Worm (Caenorhabditis elegans) whole organism, L1 larva: ENCODE results near the gene mec-2.

Experiments
- F16B12.6 ChIP-seq: fragments of 150-350 bp; optimal IDR thresholded peaks from 2 replicates; lab custom pipeline; 2014; ENCODE audit warnings: missing biosample characterization, missing genetic modification characterization
- Y116A8C.19 ChIP-seq: sonication (generic microtip); optimal IDR thresholded peaks from 2 replicates; lab custom pipeline; 2016; ENCODE audit warnings: missing compliant biosample characterization, missing genetic modification characterization, borderline replicate concordance
- aha-1 ChIP-seq: fragments of 150-350 bp; optimal IDR thresholded peaks from 2 replicates; lab custom pipeline; 2014; ENCODE audit warnings: missing biosample characterization, missing genetic modification characterization
- aly-2 ChIP-seq: fragments of 150-350 bp; optimal IDR thresholded peaks from 2 replicates; lab custom pipeline; 2014; ENCODE audit warnings: missing biosample characterization, missing genetic modification characterization
- blmp-1 ChIP-seq: fragments of 150-350 bp; optimal IDR thresholded peaks from 2 replicates; lab custom pipeline; 2014; ENCODE audit warnings: missing biosample characterization, missing genetic modification characterization
- ceh-63 ChIP-seq: fragments of 200-800 bp; sonication (Bioruptor generic); optimal IDR thresholded peaks from 2 replicates; lab custom pipeline; 2018; ENCODE audit warnings: mild to moderate bottlenecking, missing genetic modification characterization, missing compliant biosample characterization
- ceh-8 ChIP-seq: fragments of 200-800 bp; sonication (Bioruptor generic); optimal IDR thresholded peaks from 2 replicates; lab custom pipeline; 2018; ENCODE audit warnings: mild to moderate bottlenecking, missing genetic modification characterization, moderate library complexity, missing compliant biosample characterization
- ceh-82 ChIP-seq, 3 experiments: fragments of 150-350 bp in 1 of 3; sonication (generic microtip) in 2 of 3; optimal IDR thresholded peaks; 2 replicates each; lab custom pipeline; 2014 to 2017; ENCODE audit warnings: missing biosample characterization in 3 of 3, missing genetic modification characterization in 3 of 3
- ceh-90 ChIP-seq: sonication (generic microtip); optimal IDR thresholded peaks from 2 replicates; lab custom pipeline; 2016; ENCODE audit warnings: missing genetic modification characterization, missing compliant biosample characterization
- ces-1 ChIP-seq: fragments of 150-350 bp; optimal IDR thresholded peaks from 2 replicates; lab custom pipeline; 2014; ENCODE audit warnings: missing biosample characterization, missing genetic modification reagents, missing genetic modification characterization
- efl-1 ChIP-seq, 4 experiments: fragments of 150-350 bp; optimal IDR thresholded peaks in 3 of 4; peaks in 1 of 4; 1 replicate in 1 of 4; 2 replicates in 3 of 4; lab custom pipeline; 2014; ENCODE audit warnings: missing biosample characterization in 2 of 4, missing genetic modification characterization in 2 of 4, missing genetic modification reagents in 2 of 4
- efl-3 ChIP-seq: fragments of 200-800 bp; sonication (Bioruptor generic); optimal IDR thresholded peaks from 2 replicates; lab custom pipeline; 2018; ENCODE audit warnings: mild to moderate bottlenecking, missing genetic modification characterization, missing compliant biosample characterization
- elt-2 ChIP-seq: sonication (generic microtip); optimal IDR thresholded peaks from 2 replicates; lab custom pipeline; 2016; ENCODE audit warnings: missing genetic modification characterization, mild to moderate bottlenecking, inconsistent platforms, missing compliant biosample characterization, missing genetic modification reagents
- ets-5 ChIP-seq: fragments of 200-800 bp; sonication (Bioruptor generic); IDR thresholded peaks from 2 replicates; pipeline ENCODE4 v1.3.6; 2022; ENCODE audit warnings: missing genetic modification characterization, missing compliant biosample characterization
- fkh-8 ChIP-seq: sonication (generic microtip); optimal IDR thresholded peaks from 2 replicates; lab custom pipeline; 2016; ENCODE audit warnings: mild to moderate bottlenecking, missing genetic modification characterization, missing compliant biosample characterization
- fos-1 ChIP-seq: fragments of 150-350 bp; optimal IDR thresholded peaks from 2 replicates; lab custom pipeline; 2014; ENCODE audit warnings: missing biosample characterization, missing genetic modification characterization
- grh-1 ChIP-seq: fragments of 200-800 bp; sonication (Bioruptor generic); IDR thresholded peaks from 2 replicates; pipeline ENCODE4 v1.3.6; 2022; ENCODE audit warnings: missing genetic modification reagents, missing genetic modification characterization, missing compliant biosample characterization
- hlh-17 ChIP-seq: fragments of 200-800 bp; sonication (Bioruptor generic); optimal IDR thresholded peaks from 2 replicates; lab custom pipeline; 2018; ENCODE audit warnings: missing genetic modification characterization, mild to moderate bottlenecking, missing compliant biosample characterization, moderate library complexity, borderline replicate concordance
- hpl-2 ChIP-seq: fragments of 150-350 bp; optimal IDR thresholded peaks from 2 replicates; lab custom pipeline; 2014; ENCODE audit warnings: missing biosample characterization, missing genetic modification reagents, missing genetic modification characterization
- irx-1 ChIP-seq: sonication (generic microtip); optimal IDR thresholded peaks from 2 replicates; lab custom pipeline; 2016; ENCODE audit warnings: missing genetic modification characterization, missing compliant biosample characterization
- isw-1 ChIP-seq: fragments of 200-800 bp; sonication (Bioruptor generic); IDR thresholded peaks from 2 replicates; pipeline ENCODE4 v1.3.6; 2022; ENCODE audit warnings: missing genetic modification characterization, missing compliant biosample characterization
- jun-1 ChIP-seq: fragments of 150-350 bp; optimal IDR thresholded peaks from 2 replicates; lab custom pipeline; 2014; ENCODE audit warnings: missing biosample characterization, missing genetic modification reagents, missing genetic modification characterization
- lin-15B ChIP-seq: fragments of 150-350 bp; sonication (generic microtip); optimal IDR thresholded peaks from 3 replicates; lab custom pipeline; 2014; ENCODE audit warnings: missing biosample characterization, missing genetic modification characterization
- lin-35 ChIP-seq, 2 experiments: fragments of 150-350 bp; optimal IDR thresholded peaks; 2 replicates each; lab custom pipeline; 2014; ENCODE audit warnings: missing biosample characterization in 2 of 2, missing genetic modification characterization in 2 of 2, missing genetic modification reagents in 2 of 2
- lin-39 ChIP-seq: fragments of 150-350 bp; optimal IDR thresholded peaks from 2 replicates; lab custom pipeline; 2014; ENCODE audit warnings: missing biosample characterization, missing genetic modification reagents, missing genetic modification characterization
- lir-3 ChIP-seq: sonication (generic microtip); optimal IDR thresholded peaks from 2 replicates; lab custom pipeline; 2016; ENCODE audit warnings: mild to moderate bottlenecking, missing genetic modification characterization, moderate library complexity, missing compliant biosample characterization; ENCODE audit not compliant: poor library complexity
- lsy-2 ChIP-seq, 2 experiments: fragments of 150-350 bp; optimal IDR thresholded peaks; 2 replicates each; lab custom pipeline; 2014; ENCODE audit warnings: missing biosample characterization in 2 of 2, missing genetic modification characterization in 2 of 2
- mab-9 ChIP-seq: fragments of 200-800 bp; sonication (Bioruptor generic); IDR thresholded peaks from 2 replicates; pipeline ENCODE4 v1.3.6; 2022; ENCODE audit warnings: missing genetic modification reagents, missing genetic modification characterization, missing compliant biosample characterization
- mdl-1 ChIP-seq, 2 experiments: fragments of 150-350 bp; optimal IDR thresholded peaks; 2 replicates each; lab custom pipeline; 2014 to 2017; ENCODE audit warnings: missing biosample characterization in 2 of 2, missing genetic modification characterization in 2 of 2, inconsistent platforms in 1 of 2
- mef-2 ChIP-seq: fragments of 150-350 bp; optimal IDR thresholded peaks from 2 replicates; lab custom pipeline; 2014; ENCODE audit warnings: missing biosample characterization, missing genetic modification characterization
- nhr-11 ChIP-seq: fragments of 150-350 bp; optimal IDR thresholded peaks from 2 replicates; lab custom pipeline; 2014; ENCODE audit warnings: missing biosample characterization, missing genetic modification characterization
- nhr-12 ChIP-seq: sonication (generic microtip); optimal IDR thresholded peaks from 2 replicates; lab custom pipeline; 2017; ENCODE audit warnings: missing biosample characterization, missing genetic modification characterization
- nhr-19 ChIP-seq: fragments of 200-800 bp; sonication (Bioruptor generic); conservative IDR thresholded peaks from 2 replicates; pipeline ENCODE4 v1.3.6; 2022; ENCODE audit warnings: missing genetic modification characterization, missing compliant biosample characterization
- nhr-20 ChIP-seq: sonication (generic microtip); optimal IDR thresholded peaks from 2 replicates; lab custom pipeline; 2016; ENCODE audit warnings: mild to moderate bottlenecking, missing genetic modification characterization, missing compliant biosample characterization
- nhr-237 ChIP-seq: fragments of 150-350 bp; optimal IDR thresholded peaks from 2 replicates; lab custom pipeline; 2014; ENCODE audit warnings: missing biosample characterization, missing genetic modification characterization
- nhr-28 ChIP-seq: fragments of 150-350 bp; optimal IDR thresholded peaks from 2 replicates; lab custom pipeline; 2014; ENCODE audit warnings: missing biosample characterization, missing genetic modification characterization
- nhr-76 ChIP-seq: sonication (generic microtip); optimal IDR thresholded peaks from 2 replicates; lab custom pipeline; 2017; ENCODE audit warnings: missing biosample characterization, missing genetic modification characterization
- nhr-84 ChIP-seq: sonication (generic microtip); optimal IDR thresholded peaks from 2 replicates; lab custom pipeline; 2017; ENCODE audit warnings: missing biosample characterization, missing genetic modification characterization
- nhr-85 ChIP-seq: sonication (generic microtip); peaks from one replicate; lab custom pipeline; 2016; ENCODE audit warnings: missing genetic modification characterization, inconsistent platforms, missing compliant biosample characterization
- pqm-1 ChIP-seq: sonication (generic microtip); optimal IDR thresholded peaks from 3 replicates; lab custom pipeline; 2017; ENCODE audit warnings: missing biosample characterization, missing genetic modification characterization
- skn-1 ChIP-seq: fragments of 150-350 bp; optimal IDR thresholded peaks from 2 replicates; lab custom pipeline; 2014; ENCODE audit warnings: missing biosample characterization, missing genetic modification characterization
- snpc-4 ChIP-seq: fragments of 150-350 bp; optimal IDR thresholded peaks from 2 replicates; lab custom pipeline; 2014; ENCODE audit warnings: missing biosample characterization, missing genetic modification characterization
- snu-23 ChIP-seq: sonication (generic microtip); optimal IDR thresholded peaks from 2 replicates; lab custom pipeline; 2016; ENCODE audit warnings: missing genetic modification characterization, missing compliant biosample characterization
- sup-37 ChIP-seq: fragments of 200-800 bp; sonication (Bioruptor generic); optimal IDR thresholded peaks from 2 replicates; lab custom pipeline; 2018; ENCODE audit warnings: mild to moderate bottlenecking, missing genetic modification characterization, missing compliant biosample characterization
- tbx-2 ChIP-seq: sonication (generic microtip); optimal IDR thresholded peaks from 2 replicates; lab custom pipeline; 2016; ENCODE audit warnings: missing genetic modification characterization, missing compliant biosample characterization
- tlp-1 ChIP-seq: fragments of 150-350 bp; optimal IDR thresholded peaks from 2 replicates; lab custom pipeline; 2014; ENCODE audit warnings: missing biosample characterization, missing genetic modification characterization
- unc-130 ChIP-seq: fragments of 150-350 bp; optimal IDR thresholded peaks from 2 replicates; lab custom pipeline; 2017; ENCODE audit warnings: missing biosample characterization, missing genetic modification characterization, inconsistent platforms
- unc-30 ChIP-seq: sonication (generic microtip); optimal IDR thresholded peaks from 2 replicates; lab custom pipeline; 2017; ENCODE audit warnings: missing biosample characterization, missing genetic modification characterization
- unc-62 ChIP-seq: fragments of 150-350 bp; optimal IDR thresholded peaks from 2 replicates; lab custom pipeline; 2014; ENCODE audit warnings: missing biosample characterization, missing genetic modification reagents, missing genetic modification characterization
- unc-86 ChIP-seq: sonication (generic microtip); optimal IDR thresholded peaks from 2 replicates; lab custom pipeline; 2016; ENCODE audit warnings: missing genetic modification characterization, missing compliant biosample characterization
- unc-98 ChIP-seq: fragments of 200-800 bp; sonication (Bioruptor generic); IDR thresholded peaks from 2 replicates; pipeline ENCODE4 v1.3.6; 2022; ENCODE audit warnings: missing genetic modification characterization, missing compliant biosample characterization
- zag-1 ChIP-seq: fragments of 150-350 bp; optimal IDR thresholded peaks from 2 replicates; lab custom pipeline; 2014; ENCODE audit warnings: missing biosample characterization, missing genetic modification characterization
- zip-4 ChIP-seq: fragments of 200-800 bp; sonication (Bioruptor generic); optimal IDR thresholded peaks from 2 replicates; lab custom pipeline; 2018; ENCODE audit warnings: mild to moderate bottlenecking, missing genetic modification characterization, moderate library complexity, missing compliant biosample characterization
- ztf-4 ChIP-seq: fragments of 150-350 bp; optimal IDR thresholded peaks from 2 replicates; lab custom pipeline; 2014; ENCODE audit warnings: missing biosample characterization, missing genetic modification characterization

The mec-2 gene

DNA sequence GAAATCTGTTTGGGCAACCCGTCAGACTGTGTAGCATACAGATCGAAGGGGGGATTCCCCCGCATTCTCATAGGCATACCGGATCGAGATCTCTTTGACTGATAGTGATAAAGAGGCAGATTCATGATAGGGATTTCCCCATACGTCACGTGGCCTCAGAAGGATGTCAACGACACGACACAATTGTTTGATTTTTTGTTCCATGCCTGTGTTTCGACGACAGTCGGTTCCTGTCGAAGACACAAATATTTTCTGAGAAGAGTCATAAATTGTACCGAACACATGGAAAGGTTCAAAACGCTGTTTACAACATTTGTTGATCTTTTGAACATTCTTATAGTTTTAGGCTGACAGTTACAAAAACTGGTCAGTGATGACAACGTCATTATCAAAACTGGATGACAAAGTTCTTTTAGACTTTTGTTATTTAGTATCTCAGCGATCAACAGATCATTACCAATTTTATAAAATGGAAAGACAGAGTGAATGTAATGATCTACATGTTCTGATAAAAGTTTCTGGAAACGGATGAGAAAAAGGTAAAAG lies 61.0 kb downstream of the mec-2 start (continued):
- TF ChIP-seq snu-23, result peak; percentile 25
- TF ChIP-seq zag-1 (tag; lab: Kevin White, UChicago), result no peak
- TF ChIP-seq mab-9 (GFP tag; lab: Robert Waterston, UW), result no peak
- no peak for TF ChIP-seq elt-2
- no peak for TF ChIP-seq nhr-76 (tag; lab: Kevin White, UChicago)
- TF ChIP-seq sup-37 (GFP tag; lab: Kevin White, UChicago), result no peak
- TF ChIP-seq blmp-1, result peak; percentile 73
- TF ChIP-seq lin-35 (GFP tag; optimal IDR thresholded peaks at IDR 0.05; lab: Kevin White, UChicago), result peak in 1 of 2 experiments; percentile 15
- TF ChIP-seq tbx-2 (tag; lab: Kevin White, UChicago), result peak; percentile 20
- TF ChIP-seq unc-30 (tag; lab: Kevin White, UChicago), result no peak
- TF ChIP-seq nhr-20, result peak; percentile 76
- no peak for TF ChIP-seq ztf-4 (tag; lab: Kevin White, UChicago)
- TF ChIP-seq nhr-85, result peak; percentile 82
- no peak for TF ChIP-seq tlp-1 (tag; lab: Kevin White, UChicago)
- no peak for TF ChIP-seq zip-4 (GFP tag; lab: Kevin White, UChicago)
- no peak for TF ChIP-seq unc-86 (tag; lab: Kevin White, UChicago)
- no peak for TF ChIP-seq efl-1 (optimal IDR thresholded peaks at IDR 0.05; lab: Kevin White, UChicago)
- TF ChIP-seq efl-1 (GFP tag; optimal IDR thresholded peaks at IDR 0.05 in 1 of 2; lab: Kevin White, UChicago), result peak in 1 of 2 experiments; percentile 76
- TF ChIP-seq ceh-90 (tag; lab: Kevin White, UChicago), result no peak
- peak in 1 of 2 experiments; percentile 61 for TF ChIP-seq mdl-1 (tag; optimal IDR thresholded peaks at IDR 0.05; lab: Kevin White, UChicago)
- no peak for TF ChIP-seq nhr-84
- no peak for TF ChIP-seq nhr-237
- no peak for TF ChIP-seq fkh-8 (tag; lab: Kevin White, UChicago)
- no peak for TF ChIP-seq unc-130
- TF ChIP-seq fos-1 (tag; lab: Kevin White, UChicago), result no peak
- TF ChIP-seq Y116A8C.19 (tag; lab: Kevin White, UChicago), result no peak
- no peak for TF ChIP-seq hpl-2 (GFP tag; lab: Kevin White, UChicago)
- TF ChIP-seq nhr-19 (GFP tag; lab: Robert Waterston, UW), result peak; percentile 19; the same call in 1 of the 2 replicates
- no peak for TF ChIP-seq ceh-8
- TF ChIP-seq isw-1 (GFP tag; lab: Robert Waterston, UW), result no peak
- TF ChIP-seq nhr-12, result no peak
- TF ChIP-seq efl-3, result no peak
- TF ChIP-seq ceh-63 (GFP tag; lab: Kevin White, UChicago), result no peak
- TF ChIP-seq jun-1, result no peak
- TF ChIP-seq nhr-11 (tag; lab: Kevin White, UChicago), result no peak
- no peak for TF ChIP-seq ceh-82 (tag; optimal IDR thresholded peaks at IDR 0.05; lab: Kevin White, UChicago)
- TF ChIP-seq lsy-2 (tag; optimal IDR thresholded peaks at IDR 0.05; lab: Kevin White, UChicago), result no peak
- TF ChIP-seq nhr-28, result no peak
- no peak for TF ChIP-seq irx-1 (tag; lab: Kevin White, UChicago)
- no peak for TF ChIP-seq pqm-1 (tag; lab: Kevin White, UChicago)
- TF ChIP-seq mef-2 (tag; lab: Kevin White, UChicago), result no peak
- no peak for TF ChIP-seq lin-15B (tag; lab: Kevin White, UChicago)
- no peak for TF ChIP-seq F16B12.6
- peak; percentile 27; the same call in 1 of the 2 replicates for TF ChIP-seq grh-1
- TF ChIP-seq skn-1 (tag; lab: Kevin White, UChicago), result no peak
- TF ChIP-seq aly-2 (tag; lab: Kevin White, UChicago), result no peak
- no peak for TF ChIP-seq lin-39 (tag; lab: Kevin White, UChicago)
- TF ChIP-seq snpc-4 (tag; lab: Kevin White, UChicago), result no peak
- no peak for TF ChIP-seq hlh-17 (GFP tag; lab: Kevin White, UChicago)
- no peak for TF ChIP-seq ets-5 (GFP tag; lab: Robert Waterston, UW)
- TF ChIP-seq aha-1 (tag; lab: Kevin White, UChicago), result no peak
- no peak for TF ChIP-seq lir-3
- no peak for TF ChIP-seq ces-1 (GFP tag; lab: Kevin White, UChicago)
- TF ChIP-seq unc-98 (GFP tag; lab: Robert Waterston, UW), result no peak
- TF ChIP-seq unc-62 (GFP tag; lab: Kevin White, UChicago), result no peak
